Worm (Caenorhabditis elegans) whole organism, L4 larva: Measurements from ENCODE around the gene tmed-13.
A peak's percentile ranks its signal among the peaks of the same experiment; 100 is the strongest.

ENCODE experiments used
- T20F7.1 ChIP-seq: fragments of 200-800 bp; sonication (Bioruptor generic); optimal IDR thresholded peaks from 2 replicates; lab custom pipeline; 2018; ENCODE audit warnings: mild to moderate bottlenecking, missing genetic modification characterization, missing compliant biosample characterization
- Y105C5A.15 ChIP-seq: fragments of 200-800 bp; sonication (Bioruptor generic); IDR thresholded peaks from 2 replicates; pipeline ENCODE4 v1.3.6; 2022; ENCODE audit warnings: missing genetic modification characterization, missing compliant biosample characterization
- Y75B8A.6 ChIP-seq: fragments of 200-800 bp; sonication (Bioruptor generic); IDR thresholded peaks from 2 replicates; pipeline ENCODE4 v1.3.6; 2022; ENCODE audit warnings: missing genetic modification reagents, missing genetic modification characterization, missing compliant biosample characterization
- aly-2 ChIP-seq: sonication (generic microtip); optimal IDR thresholded peaks from 2 replicates; lab custom pipeline; 2018; ENCODE audit warnings: missing biosample characterization, missing genetic modification characterization
- arid-1 ChIP-seq: fragments of 200-800 bp; sonication (Bioruptor generic); conservative IDR thresholded peaks from 2 replicates; pipeline ENCODE4 v1.3.6; 2022; ENCODE audit warnings: missing genetic modification reagents, missing genetic modification characterization, missing compliant biosample characterization
- ceh-28 ChIP-seq: fragments of 150-350 bp; optimal IDR thresholded peaks from 2 replicates; lab custom pipeline; 2014; ENCODE audit warnings: missing biosample characterization, missing genetic modification reagents, missing genetic modification characterization
- ceh-32 ChIP-seq: sonication (generic microtip); optimal IDR thresholded peaks from 2 replicates; lab custom pipeline; 2016; ENCODE audit warnings: mild to moderate bottlenecking, missing genetic modification characterization, missing compliant biosample characterization; ENCODE audit not compliant: poor library complexity
- ces-1 ChIP-seq: fragments of 150-350 bp; sonication (generic microtip); optimal IDR thresholded peaks from 4 replicates; lab custom pipeline; 2014; ENCODE audit warnings: missing biosample characterization, missing genetic modification reagents, missing genetic modification characterization
- ctbp-1 ChIP-seq: fragments of 200-800 bp; sonication (Bioruptor generic); IDR thresholded peaks from 2 replicates; pipeline ENCODE4 v1.3.6; 2022; ENCODE audit warnings: missing genetic modification reagents, missing genetic modification characterization, missing compliant biosample characterization
- daf-12 ChIP-seq: fragments of 150-350 bp; optimal IDR thresholded peaks from 2 replicates; lab custom pipeline; 2014; ENCODE audit warnings: missing biosample characterization, missing genetic modification reagents, missing genetic modification characterization
- daf-19 ChIP-seq: fragments of 200-800 bp; sonication (Bioruptor generic); conservative IDR thresholded peaks from 2 replicates; pipeline ENCODE4 v1.3.6; 2022; ENCODE audit warnings: missing genetic modification characterization, missing compliant biosample characterization
- daf-8 ChIP-seq: fragments of 200-800 bp; sonication (Bioruptor generic); IDR thresholded peaks from 2 replicates; pipeline ENCODE4 v1.3.6; 2022; ENCODE audit warnings: missing genetic modification characterization, missing compliant biosample characterization
- dmd-8 ChIP-seq: fragments of 200-800 bp; sonication (Bioruptor generic); IDR thresholded peaks from 2 replicates; pipeline ENCODE4 v1.3.6; 2022; ENCODE audit warnings: missing genetic modification characterization, missing compliant biosample characterization
- duxl-1 ChIP-seq: sonication (generic microtip); optimal IDR thresholded peaks from 2 replicates; lab custom pipeline; 2016; ENCODE audit warnings: mild to moderate bottlenecking, missing genetic modification characterization, moderate library complexity, missing compliant biosample characterization; ENCODE audit not compliant: poor library complexity
- dve-1 ChIP-seq: sonication (generic microtip); optimal IDR thresholded peaks from 2 replicates; lab custom pipeline; 2017; ENCODE audit warnings: antibody characterized with exemption, mild to moderate bottlenecking, missing genetic modification characterization, missing compliant biosample characterization; ENCODE audit not compliant: insufficient read depth
- egl-43 ChIP-seq: fragments of 200-800 bp; sonication (Bioruptor generic); IDR thresholded peaks from 2 replicates; pipeline ENCODE4 v1.3.6; 2022; ENCODE audit warnings: missing genetic modification reagents, missing genetic modification characterization, missing compliant biosample characterization
- fkh-10 ChIP-seq: fragments of 150-350 bp; optimal IDR thresholded peaks from 2 replicates; lab custom pipeline; 2014; ENCODE audit warnings: missing biosample characterization, missing genetic modification reagents, missing genetic modification characterization
- gei-8 ChIP-seq: fragments of 200-800 bp; sonication (Bioruptor generic); optimal IDR thresholded peaks from 2 replicates; lab custom pipeline; 2018; ENCODE audit warnings: mild to moderate bottlenecking, missing genetic modification characterization, missing compliant biosample characterization
- hmg-1.1 ChIP-seq: fragments of 200-800 bp; sonication (Bioruptor generic); IDR thresholded peaks from 2 replicates; pipeline ENCODE4 v1.3.6; 2022; ENCODE audit warnings: missing genetic modification reagents, missing genetic modification characterization, missing compliant biosample characterization
- jun-1 ChIP-seq: fragments of 150-350 bp; optimal IDR thresholded peaks from 2 replicates; lab custom pipeline; 2014; ENCODE audit warnings: missing biosample characterization, missing genetic modification reagents, missing genetic modification characterization
- lim-7 ChIP-seq: fragments of 200-800 bp; sonication (Bioruptor generic); IDR thresholded peaks from 2 replicates; pipeline ENCODE4 v1.3.6; 2022; ENCODE audit warnings: missing genetic modification characterization, missing compliant biosample characterization
- lin-1 ChIP-seq: fragments of 200-800 bp; sonication (Bioruptor generic); IDR thresholded peaks from 2 replicates; pipeline ENCODE4 v1.3.6; 2022; ENCODE audit warnings: missing genetic modification reagents, missing genetic modification characterization, missing compliant biosample characterization
- lin-13 ChIP-seq: fragments of 150-350 bp; optimal IDR thresholded peaks from 2 replicates; lab custom pipeline; 2014; ENCODE audit warnings: missing biosample characterization, missing genetic modification reagents, missing genetic modification characterization
- lin-15B ChIP-seq: fragments of 150-350 bp; sonication (generic microtip); optimal IDR thresholded peaks from 3 replicates; lab custom pipeline; 2014; ENCODE audit warnings: missing biosample characterization, missing genetic modification characterization
- lin-38 ChIP-seq: fragments of 200-800 bp; sonication (Bioruptor generic); IDR thresholded peaks from 2 replicates; pipeline ENCODE4 v1.3.6; 2022; ENCODE audit warnings: missing genetic modification reagents, missing genetic modification characterization, missing compliant biosample characterization
- lin-39 ChIP-seq: fragments of 150-350 bp; optimal IDR thresholded peaks from 2 replicates; lab custom pipeline; 2014; ENCODE audit warnings: missing biosample characterization, missing genetic modification reagents, missing genetic modification characterization
- madf-9 ChIP-seq: fragments of 200-800 bp; sonication (Bioruptor generic); conservative IDR thresholded peaks from 2 replicates; pipeline ENCODE4 v1.3.6; 2022; ENCODE audit warnings: missing genetic modification reagents, missing genetic modification characterization, missing compliant biosample characterization
- mdt-29 ChIP-seq: fragments of 200-800 bp; sonication (Bioruptor generic); IDR thresholded peaks from 2 replicates; pipeline ENCODE4 v1.3.6; 2022; ENCODE audit warnings: missing genetic modification reagents, missing genetic modification characterization, missing compliant biosample characterization
- mep-1 ChIP-seq: fragments of 150-350 bp; sonication (generic microtip); optimal IDR thresholded peaks from 3 replicates; lab custom pipeline; 2014; ENCODE audit warnings: missing biosample characterization, missing genetic modification characterization
- mxl-2 ChIP-seq: fragments of 200-800 bp; sonication (Bioruptor generic); conservative IDR thresholded peaks from 2 replicates; pipeline ENCODE4 v1.3.6; 2022; ENCODE audit warnings: missing genetic modification reagents, missing genetic modification characterization, missing compliant biosample characterization
- mxl-3 ChIP-seq: fragments of 200-800 bp; sonication (Bioruptor generic); optimal IDR thresholded peaks from 2 replicates; lab custom pipeline; 2018; ENCODE audit warnings: mild to moderate bottlenecking, missing genetic modification characterization, missing compliant biosample characterization
- nhr-10 ChIP-seq: fragments of 150-350 bp; optimal IDR thresholded peaks from 2 replicates; lab custom pipeline; 2014; ENCODE audit warnings: missing biosample characterization, missing genetic modification characterization
- nhr-11 ChIP-seq: fragments of 150-350 bp; optimal IDR thresholded peaks from 2 replicates; lab custom pipeline; 2014; ENCODE audit warnings: missing biosample characterization, missing genetic modification characterization
- nhr-237 ChIP-seq: sonication (generic microtip); optimal IDR thresholded peaks from 2 replicates; lab custom pipeline; 2017; ENCODE audit warnings: missing biosample characterization, missing genetic modification characterization
- nhr-42 ChIP-seq: fragments of 200-800 bp; sonication (Bioruptor generic); IDR thresholded peaks from 2 replicates; pipeline ENCODE4 v1.3.6; 2022; ENCODE audit warnings: missing genetic modification characterization, missing compliant biosample characterization
- nhr-6 ChIP-seq: fragments of 150-350 bp; optimal IDR thresholded peaks from 2 replicates; lab custom pipeline; 2014; ENCODE audit warnings: missing biosample characterization, missing genetic modification characterization
- php-3 ChIP-seq: fragments of 200-800 bp; sonication (Bioruptor generic); IDR thresholded peaks from 2 replicates; pipeline ENCODE4 v1.3.6; 2022; ENCODE audit warnings: missing genetic modification reagents, missing genetic modification characterization, missing compliant biosample characterization
- rbr-2 ChIP-seq: sonication (generic microtip); optimal IDR thresholded peaks from 2 replicates; lab custom pipeline; 2016; ENCODE audit warnings: missing genotype, missing genetic modification characterization, missing compliant biosample characterization
- sdz-12 ChIP-seq: fragments of 200-800 bp; sonication (Bioruptor generic); optimal IDR thresholded peaks from 2 replicates; lab custom pipeline; 2018; ENCODE audit warnings: mild to moderate bottlenecking, missing genetic modification characterization, missing compliant biosample characterization
- skn-1 ChIP-seq: fragments of 150-350 bp; optimal IDR thresholded peaks from 2 replicates; lab custom pipeline; 2014; ENCODE audit warnings: missing biosample characterization, missing genetic modification characterization
- snpc-4 ChIP-seq: fragments of 150-350 bp; optimal IDR thresholded peaks from 2 replicates; lab custom pipeline; 2014; ENCODE audit warnings: missing biosample characterization, missing genetic modification characterization
- spr-1 ChIP-seq: sonication (generic microtip); optimal IDR thresholded peaks from 2 replicates; lab custom pipeline; 2016; ENCODE audit warnings: mild to moderate bottlenecking, missing genetic modification characterization, missing compliant biosample characterization
- tra-1 ChIP-seq: fragments of 200-800 bp; sonication (Bioruptor generic); IDR thresholded peaks from 2 replicates; pipeline ENCODE4 v1.3.6; 2022; ENCODE audit warnings: missing genetic modification reagents, missing genetic modification characterization, missing compliant biosample characterization
- unc-39 ChIP-seq: sonication (generic microtip); optimal IDR thresholded peaks from 2 replicates; lab custom pipeline; 2017; ENCODE audit warnings: missing biosample characterization, missing genetic modification characterization
- unc-62 ChIP-seq, 3 experiments: fragments of 150-350 bp in 1 of 3; sonication (generic microtip); optimal IDR thresholded peaks in 2 of 3; peaks in 1 of 3; 1 replicate in 1 of 3; 2 replicates in 2 of 3; lab custom pipeline; 2014 to 2017; ENCODE audit warnings: missing biosample characterization in 3 of 3, missing genetic modification characterization in 3 of 3, missing genetic modification reagents in 3 of 3, missing genotype in 1 of 3
- vab-7 ChIP-seq: fragments of 200-800 bp; sonication (Bioruptor generic); IDR thresholded peaks from 2 replicates; pipeline ENCODE4 v1.3.6; 2022; ENCODE audit warnings: missing genetic modification reagents, missing genetic modification characterization, missing compliant biosample characterization
- zag-1 ChIP-seq: fragments of 150-350 bp; optimal IDR thresholded peaks from 2 replicates; lab custom pipeline; 2014; ENCODE audit warnings: missing biosample characterization, missing genetic modification characterization
- zfp-2 ChIP-seq: sonication (generic microtip); optimal IDR thresholded peaks from 2 replicates; lab custom pipeline; 2016; ENCODE audit warnings: mild to moderate bottlenecking, missing genetic modification characterization, missing compliant biosample characterization
- zfp-3 ChIP-seq: fragments of 200-800 bp; sonication (Bioruptor generic); conservative IDR thresholded peaks from 2 replicates; pipeline ENCODE4 v1.3.6; 2022; ENCODE audit warnings: missing genetic modification reagents, missing genetic modification characterization, missing compliant biosample characterization
- zip-11 ChIP-seq: fragments of 200-800 bp; sonication (Bioruptor generic); IDR thresholded peaks from 2 replicates; pipeline ENCODE4 v1.3.6; 2022; ENCODE audit warnings: missing genetic modification characterization, missing compliant biosample characterization
- ztf-11 ChIP-seq: fragments of 150-350 bp; optimal IDR thresholded peaks from 2 replicates; lab custom pipeline; 2014; ENCODE audit warnings: missing biosample characterization, missing genetic modification characterization
- ztf-7 ChIP-seq: fragments of 150-350 bp; optimal IDR thresholded peaks from 2 replicates; lab custom pipeline; 2014; ENCODE audit warnings: missing biosample characterization, missing genetic modification characterization

Gene tmed-13

ce11 chrIV:6480978-6481377, 9.8 kb upstream of the tmed-13 start (continued):
- TF ChIP-seq Y105C5A.15 (GFP tag; lab: Robert Waterston, UW) (peak; percentile 88), daf-19 (GFP tag; lab: Robert Waterston, UW) (peak; percentile 74; the same call in 1 of the 2 replicates), ces-1 (GFP tag; lab: Kevin White, UChicago) (no peak), rbr-2 (tag; lab: Kevin White, UChicago) (peak; percentile 55), mxl-3 (GFP tag; lab: Kevin White, UChicago) (peak; percentile 44), ceh-32 (tag; lab: Kevin White, UChicago) (no peak), T20F7.1 (no peak), nhr-237 (tag; lab: Kevin White, UChicago) (no peak), zfp-3 (GFP tag; lab: Robert Waterston, UW) (peak; percentile 67; the same call in 1 of the 2 replicates), madf-9 (GFP tag; lab: Robert Waterston, UW) (peak; percentile 64), spr-1 (tag; lab: Kevin White, UChicago) (peak; percentile 54), zag-1 (tag; lab: Kevin White, UChicago) (no peak), php-3 (GFP tag; lab: Robert Waterston, UW) (peak; percentile 81), mep-1 (tag; lab: Kevin White, UChicago) (peak; percentile 65), lin-38 (GFP tag; lab: Robert Waterston, UW) (peak; percentile 78), egl-43 (GFP tag; lab: Robert Waterston, UW) (no peak), aly-2 (tag; lab: Kevin White, UChicago) (no peak), gei-8 (GFP tag; lab: Kevin White, UChicago) (peak; percentile 32), nhr-42 (GFP tag; lab: Robert Waterston, UW) (peak; percentile 62; the same call in 1 of the 2 replicates), hmg-1.1 (GFP tag; lab: Robert Waterston, UW) (peak; percentile 74), snpc-4 (no peak), ctbp-1 (GFP tag; lab: Robert Waterston, UW) (peak; percentile 66; the same call in 1 of the 2 replicates), mxl-2 (GFP tag; lab: Robert Waterston, UW) (no peak), mdt-29 (GFP tag; lab: Robert Waterston, UW) (peak; percentile 61; the same call in 1 of the 2 replicates), lin-13 (GFP tag; lab: Kevin White, UChicago) (peak; percentile 12), zfp-2 (no peak), skn-1 (no peak), unc-39 (tag; lab: Kevin White, UChicago) (no peak), jun-1 (tag; lab: Kevin White, UChicago) (no peak), dmd-8 (GFP tag; lab: Robert Waterston, UW) (peak; percentile 90), lin-39 (tag; lab: Kevin White, UChicago) (no peak), Y75B8A.6 (GFP tag; lab: Robert Waterston, UW) (peak; percentile 84), daf-8 (no peak), unc-62 (GFP tag; optimal IDR thresholded peaks at IDR 0.05 in 1 of 2; lab: Kevin White, UChicago) (no peak), unc-62 (tag; optimal IDR thresholded peaks at IDR 0.05; lab: Kevin White, UChicago) (no peak), tra-1 (GFP tag; lab: Robert Waterston, UW) (peak; percentile 69; the same call in 1 of the 2 replicates), fkh-10 (GFP tag; lab: Kevin White, UChicago) (no peak), nhr-11 (tag; lab: Kevin White, UChicago) (no peak), lin-1 (peak; percentile 88), zip-11 (GFP tag; lab: Robert Waterston, UW) (0 out of 2 replicates have a peak, but pooled peaks have one; percentile 41), ztf-11 (tag; lab: Kevin White, UChicago) (no peak), daf-12 (tag; lab: Kevin White, UChicago) (no peak), ztf-7 (tag; lab: Kevin White, UChicago) (peak; percentile 8), lim-7 (GFP tag; lab: Robert Waterston, UW) (peak; percentile 93), vab-7 (no peak; the same call in 1 of the 2 replicates), nhr-6 (tag; lab: Kevin White, UChicago) (no peak), lin-15B (tag; lab: Kevin White, UChicago) (no peak), duxl-1 (peak; percentile 75), nhr-10 (tag; lab: Kevin White, UChicago) (no peak), dve-1 (tag; lab: Kevin White, UChicago) (peak; percentile 52), ceh-28 (tag; lab: Kevin White, UChicago) (no peak), arid-1 (GFP tag; lab: Robert Waterston, UW) (peak; percentile 93), sdz-12 (GFP tag; lab: Kevin White, UChicago) (no peak)
